Fruit fly (Drosophila melanogaster): ENCODE measurements around the gene mtSSB.
A peak's percentile ranks its signal among the peaks of the same experiment; 100 is the strongest.

Gene mtSSB

dm6 chr3R:16221359-16222299 is 16.6 kb upstream of the mtSSB start (continued):
- TF ChIP-seq CG3281 (GFP tag; optimal IDR thresholded peaks at IDR 0.05): peak; percentile 93
- peak; percentile 91 for TF ChIP-seq CG16815 (GFP tag; optimal IDR thresholded peaks at IDR 0.05)
- TF ChIP-seq CG16863 (GFP tag; optimal IDR thresholded peaks at IDR 0.05): no peak
- no peak for TF ChIP-seq btn (GFP tag; optimal IDR thresholded peaks at IDR 0.05)
- TF ChIP-seq stc (GFP tag; IDR thresholded peaks at IDR 0.05): peak; percentile 59; the same call in 1 of the 2 replicates
- peak; percentile 15; the same call in 2 of the 3 replicates for TF ChIP-seq sr (GFP tag; IDR thresholded peaks at IDR 0.05)
- TF ChIP-seq al (GFP tag; IDR thresholded peaks at IDR 0.05): peak; percentile 44; the same call in 1 of the 2 replicates
- peak; percentile 15 for TF ChIP-seq Ets97D (GFP tag; optimal IDR thresholded peaks at IDR 0.05)
- no peak for TF ChIP-seq Doc2 (GFP tag; IDR thresholded peaks at IDR 0.05)
- peak; percentile 29 to 38 for TF ChIP-seq chif (GFP tag; optimal IDR thresholded peaks at IDR 0.05)
- TF ChIP-seq CG15479 (GFP tag; optimal IDR thresholded peaks at IDR 0.05): peak; percentile 41
- TF ChIP-seq hth (optimal IDR thresholded peaks at IDR 0.05): no peak
- no peak for TF ChIP-seq kni (GFP tag; optimal IDR thresholded peaks at IDR 0.05)
- peak; percentile 91 for TF ChIP-seq Nf-YC (tag; optimal IDR thresholded peaks at IDR 0.05)
- peak; percentile 85 for TF ChIP-seq Blimp-1 (GFP tag; optimal IDR thresholded peaks at IDR 0.05)
- peak; percentile 93 for TF ChIP-seq CG12104 (GFP tag; optimal IDR thresholded peaks at IDR 0.05)
- TF ChIP-seq Trl (optimal IDR thresholded peaks at IDR 0.05): no peak
- TF ChIP-seq Trl (GFP tag; optimal IDR thresholded peaks at IDR 0.05): no peak
- TF ChIP-seq CG14050 (GFP tag; IDR thresholded peaks at IDR 0.05): peak; percentile 37
- no peak for TF ChIP-seq repo (GFP tag; optimal IDR thresholded peaks at IDR 0.05)
- TF ChIP-seq danr (GFP tag; IDR thresholded peaks at IDR 0.05): no peak
- no peak for TF ChIP-seq pzg (GFP tag; optimal IDR thresholded peaks at IDR 0.05)
- no peak for TF ChIP-seq vfl (GFP tag; optimal IDR thresholded peaks at IDR 0.05)
- TF ChIP-seq CG6854 (GFP tag; optimal IDR thresholded peaks at IDR 0.05): peak; percentile 91
- TF ChIP-seq CG7556 (GFP tag; optimal IDR thresholded peaks at IDR 0.05): peak; percentile 99
- TF ChIP-seq tin (GFP tag; optimal IDR thresholded peaks at IDR 0.05): peak; percentile 91
- TF ChIP-seq pros (GFP tag; optimal IDR thresholded peaks at IDR 0.05): peak; percentile 19
- peak; percentile 44 for TF ChIP-seq CG32532 (GFP tag; IDR thresholded peaks at IDR 0.05)
- no peak for TF ChIP-seq Myb (GFP tag; optimal IDR thresholded peaks at IDR 0.05)
- TF ChIP-seq run (tag; optimal IDR thresholded peaks at IDR 0.05): peak; percentile 77
- TF ChIP-seq CG42726 (GFP tag; IDR thresholded peaks at IDR 0.05; ENCODE audit: partially characterized antibody): no peak
- TF ChIP-seq unc-4 (GFP tag; IDR thresholded peaks at IDR 0.05; ENCODE audit: partially characterized antibody): 0 out of 2 replicates have a peak, but pooled peaks have one; percentile 25
- peak; percentile 92 for TF ChIP-seq CG1602 (GFP tag; optimal IDR thresholded peaks at IDR 0.05)
- peak; percentile 57; the same call in 1 of the 2 replicates for TF ChIP-seq CG16779 (GFP tag; IDR thresholded peaks at IDR 0.05)
- no peak for TF ChIP-seq seq (GFP tag; IDR thresholded peaks at IDR 0.05)
- TF ChIP-seq CG4282 (GFP tag; optimal IDR thresholded peaks at IDR 0.05): no peak
- TF ChIP-seq unpg (GFP tag; optimal IDR thresholded peaks at IDR 0.05): peak; percentile 79
- TF ChIP-seq usp (GFP tag; optimal IDR thresholded peaks at IDR 0.05): no peak
- peak; percentile 97 for TF ChIP-seq odd (GFP tag; optimal IDR thresholded peaks at IDR 0.05)
- TF ChIP-seq D19B (GFP tag; optimal IDR thresholded peaks at IDR 0.05): peak; percentile 88
- TF ChIP-seq CkIIα-i1 (GFP tag; IDR thresholded peaks at IDR 0.05): no peak
- peak; percentile 71 for TF ChIP-seq Fer2 (tag; optimal IDR thresholded peaks at IDR 0.05)
- peak; percentile 71 for TF ChIP-seq Mrtf (GFP tag; IDR thresholded peaks at IDR 0.05)
- no peak for TF ChIP-seq stwl (tag; optimal IDR thresholded peaks at IDR 0.05)
- TF ChIP-seq CG8924 (tag; optimal IDR thresholded peaks at IDR 0.05): peak; percentile 96
- TF ChIP-seq TFAM (GFP tag; optimal IDR thresholded peaks at IDR 0.05): no peak
- peak; percentile 78 for TF ChIP-seq CG18764 (GFP tag; optimal IDR thresholded peaks at IDR 0.05)
- peak; percentile 86 for TF ChIP-seq Dek (tag; optimal IDR thresholded peaks at IDR 0.05)
- peak; percentile 29 for TF ChIP-seq Bdp1 (GFP tag; optimal IDR thresholded peaks at IDR 0.05)
- no peak for TF ChIP-seq MBD-R2 (GFP tag; IDR thresholded peaks at IDR 0.05)

All from whole organism, embryonic.